Worm (Caenorhabditis elegans): ENCODE results near the gene wrt-3.

wrt-3 gene

DNA sequence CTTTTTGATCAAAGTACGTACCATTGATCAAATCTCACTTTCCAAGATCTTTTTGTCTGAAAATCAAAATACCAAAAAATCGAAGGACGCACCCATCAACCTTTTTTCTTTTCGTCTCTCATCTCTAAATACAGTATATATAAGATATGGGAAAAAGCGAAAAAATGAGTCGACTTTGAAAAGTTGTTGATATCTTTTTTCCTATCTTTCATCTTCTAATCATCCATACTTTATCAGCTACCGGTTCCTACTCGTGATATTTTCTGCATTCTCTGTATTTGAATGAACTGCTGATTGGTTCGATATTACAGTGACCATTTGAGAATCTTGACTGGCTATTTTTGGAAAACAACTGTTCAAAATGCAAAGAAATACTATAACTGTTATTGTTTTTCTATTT lies 39.6 kb upstream of the wrt-3 start, which contains the start of gene C33A12.19:
C33A12.19 (plus strand) TSS at position 169 of the 400 bp plus-strand sequence.
- TF ChIP-seq tbx-11 (GFP tag; IDR thresholded peaks at IDR 0.05) (no peak), hmbx-1 (tag; optimal IDR thresholded peaks at IDR 0.05) (no peak)

DNA sequence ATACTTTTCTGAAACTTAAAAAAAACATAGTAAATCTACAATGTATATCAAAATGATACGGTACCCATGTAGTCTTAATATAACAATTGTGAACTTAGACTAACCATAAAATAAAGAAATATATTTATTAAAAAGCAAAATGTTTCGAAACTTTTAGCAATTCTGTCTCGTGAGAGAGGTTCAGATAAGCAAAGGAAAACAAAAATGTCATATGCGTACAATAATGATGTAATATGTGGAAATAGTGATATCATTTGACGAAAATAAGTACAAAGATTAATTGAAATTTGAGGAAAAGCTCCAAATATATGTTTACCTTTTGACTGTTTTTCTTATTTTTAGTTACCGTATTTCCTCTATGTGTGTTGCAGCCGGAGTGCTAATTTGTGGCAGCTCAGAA lies 36.9 kb upstream of the wrt-3 start:
- TF ChIP-seq pes-1 (GFP tag; IDR thresholded peaks at IDR 0.05) (no peak), scrt-1 (GFP tag; IDR thresholded peaks at IDR 0.05) (no peak), sea-1 (GFP tag; conservative IDR thresholded peaks at IDR 0.05) (no peak), ama-1 (optimal IDR thresholded peaks at IDR 0.05) (no peak), tbx-37 (GFP tag; conservative IDR thresholded peaks at IDR 0.05) (no peak), B0310.2 (tag; optimal IDR thresholded peaks at IDR 0.05) (no peak), F13C5.2 (tag; optimal IDR thresholded peaks at IDR 0.05) (no peak), aly-1 (tag; optimal IDR thresholded peaks at IDR 0.05) (no peak), ceh-36 (tag; optimal IDR thresholded peaks at IDR 0.05) (no peak), tra-4 (tag; optimal IDR thresholded peaks at IDR 0.05) (no peak), hnd-1 (tag; optimal IDR thresholded peaks at IDR 0.05) (no peak), tbx-11 (GFP tag; IDR thresholded peaks at IDR 0.05) (no peak), hmg-4 (GFP tag; optimal IDR thresholded peaks at IDR 0.05) (no peak), flt-1 (GFP tag; IDR thresholded peaks at IDR 0.05) (no peak), hmbx-1 (tag; optimal IDR thresholded peaks at IDR 0.05) (no peak)

DNA sequence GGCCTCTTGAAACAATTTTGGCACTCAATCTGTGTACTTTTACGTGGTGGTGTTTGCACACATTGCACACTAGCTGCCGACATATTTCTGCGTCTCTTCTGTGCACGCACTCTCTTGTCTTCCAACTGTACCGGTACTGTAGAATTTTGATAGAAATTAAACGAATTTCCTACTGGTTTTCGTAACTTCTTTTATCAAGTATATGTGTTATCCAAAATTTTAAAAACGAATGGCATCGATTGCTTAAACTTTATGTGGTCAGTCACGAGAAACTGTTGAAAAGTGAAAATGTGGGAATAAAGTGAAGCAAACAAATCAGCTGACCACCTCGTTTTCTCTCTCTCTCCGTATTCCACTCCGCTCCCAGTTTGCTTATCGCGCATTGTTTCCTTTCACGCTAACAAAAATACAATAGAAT lies 36.1 kb upstream of the wrt-3 start:
- TF ChIP-seq aly-1 (tag; optimal IDR thresholded peaks at IDR 0.05): no peak
- no peak for TF ChIP-seq scrt-1 (GFP tag; IDR thresholded peaks at IDR 0.05)
- TF ChIP-seq B0310.2 (tag; optimal IDR thresholded peaks at IDR 0.05): no peak
- no peak for TF ChIP-seq tbx-11 (GFP tag; IDR thresholded peaks at IDR 0.05)
- no peak for TF ChIP-seq tbx-37 (GFP tag; conservative IDR thresholded peaks at IDR 0.05)
- TF ChIP-seq F13C5.2 (tag; optimal IDR thresholded peaks at IDR 0.05): no peak
- no peak for TF ChIP-seq flt-1 (GFP tag; IDR thresholded peaks at IDR 0.05)
- no peak for TF ChIP-seq tra-4 (tag; optimal IDR thresholded peaks at IDR 0.05)
- TF ChIP-seq hmbx-1 (tag; optimal IDR thresholded peaks at IDR 0.05): no peak
- no peak for TF ChIP-seq hnd-1 (tag; optimal IDR thresholded peaks at IDR 0.05)
- TF ChIP-seq pes-1 (GFP tag; IDR thresholded peaks at IDR 0.05): no peak
- TF ChIP-seq sea-1 (GFP tag; conservative IDR thresholded peaks at IDR 0.05): no peak
- no peak for TF ChIP-seq hmg-4 (GFP tag; optimal IDR thresholded peaks at IDR 0.05)
- TF ChIP-seq ets-7 (tag; optimal IDR thresholded peaks at IDR 0.05): no peak
- TF ChIP-seq ceh-36 (tag; optimal IDR thresholded peaks at IDR 0.05): no peak

DNA sequence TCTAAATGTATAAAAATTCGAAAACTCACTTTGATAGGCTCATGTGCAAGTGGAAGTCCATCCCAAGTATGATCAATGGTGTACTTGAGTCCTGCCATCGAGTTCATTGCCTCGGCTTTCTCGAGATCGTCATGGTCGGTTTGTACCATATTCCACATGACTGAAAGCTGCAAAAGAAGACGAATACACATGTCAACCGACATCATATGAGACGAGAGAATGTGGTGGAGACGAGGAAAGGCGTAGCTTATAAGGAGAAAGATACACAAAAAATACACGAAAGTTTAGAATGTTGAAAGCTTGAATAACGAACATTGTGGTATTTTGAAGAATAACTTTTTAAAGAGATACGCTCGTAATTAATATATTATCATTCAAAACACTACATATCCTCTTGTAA lies 35.6 kb upstream of the wrt-3 start, which contains the start of gene C33A12.3:
C33A12.3 (minus strand) TSS at position 167 of the 400 bp plus-strand sequence.
- TF ChIP-seq tra-4 (tag; optimal IDR thresholded peaks at IDR 0.05) (no peak), B0310.2 (tag; optimal IDR thresholded peaks at IDR 0.05) (no peak)

DNA sequence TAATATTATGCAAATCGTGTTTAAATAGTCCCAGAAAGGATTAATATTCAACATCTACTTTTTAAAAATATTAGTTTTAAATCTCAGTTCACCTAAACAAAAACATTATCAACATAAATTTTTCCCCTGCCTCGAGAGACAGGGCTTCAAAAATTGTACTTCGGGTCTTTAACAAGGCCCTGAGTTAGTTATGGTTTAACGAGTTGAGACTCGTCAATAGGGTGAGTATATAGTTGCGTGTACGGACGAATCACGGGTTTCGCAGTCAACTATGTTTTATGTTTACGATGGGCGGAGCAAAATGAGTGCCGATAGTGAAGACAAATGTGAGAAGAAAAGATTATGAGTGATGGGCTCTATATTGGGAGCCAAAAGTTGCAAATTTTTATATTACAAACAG lies 34.4 kb upstream of the wrt-3 start:
- TF ChIP-seq tbx-11 (GFP tag; IDR thresholded peaks at IDR 0.05): no peak
- no peak for TF ChIP-seq hnd-1 (tag; optimal IDR thresholded peaks at IDR 0.05)
- TF ChIP-seq tbx-37 (GFP tag; conservative IDR thresholded peaks at IDR 0.05): no peak

DNA sequence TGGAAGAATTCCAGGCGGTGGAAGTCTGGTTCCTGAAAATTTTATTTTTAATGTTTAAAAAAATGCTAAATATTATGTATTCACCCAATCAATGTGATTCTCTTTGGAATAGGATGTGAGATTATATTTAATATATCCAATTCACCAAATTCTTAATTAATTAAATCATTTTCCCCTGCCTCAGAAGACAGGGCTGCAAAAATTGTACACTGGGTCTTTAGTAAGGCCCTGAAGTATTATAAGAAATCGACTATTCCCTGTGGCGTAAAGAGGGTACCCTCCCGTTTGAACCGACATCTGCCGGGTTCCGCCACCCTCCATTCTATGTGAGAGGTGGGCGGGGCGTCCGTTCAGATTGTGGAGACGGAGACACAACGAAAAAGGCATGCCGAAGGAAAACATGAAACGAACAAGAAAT lies 34.0 kb upstream of the wrt-3 start:
- TF ChIP-seq tbx-11 (GFP tag; IDR thresholded peaks at IDR 0.05): no peak
- no peak for TF ChIP-seq scrt-1 (GFP tag; IDR thresholded peaks at IDR 0.05)
- TF ChIP-seq pes-1 (GFP tag; IDR thresholded peaks at IDR 0.05): peak; percentile 49; the same call in 1 of the 2 replicates
- peak; percentile 37 for TF ChIP-seq tra-4 (tag; optimal IDR thresholded peaks at IDR 0.05)
- TF ChIP-seq tbx-37 (GFP tag; conservative IDR thresholded peaks at IDR 0.05): peak; percentile 29; the same call in 1 of the 2 replicates
- TF ChIP-seq hnd-1 (tag; optimal IDR thresholded peaks at IDR 0.05): no peak
- peak; percentile 40 for TF ChIP-seq ama-1 (optimal IDR thresholded peaks at IDR 0.05)
- no peak for TF ChIP-seq ceh-36 (tag; optimal IDR thresholded peaks at IDR 0.05)
- TF ChIP-seq sea-1 (GFP tag; conservative IDR thresholded peaks at IDR 0.05): no peak
- TF ChIP-seq hmg-4 (GFP tag; optimal IDR thresholded peaks at IDR 0.05): no peak
- 0 out of 2 replicates have a peak, but pooled peaks have one; percentile 8 for TF ChIP-seq flt-1 (GFP tag; IDR thresholded peaks at IDR 0.05)
- TF ChIP-seq aly-1 (tag; optimal IDR thresholded peaks at IDR 0.05): no peak
- peak; percentile 52 for TF ChIP-seq F13C5.2 (tag; optimal IDR thresholded peaks at IDR 0.05)
- TF ChIP-seq hmbx-1 (tag; optimal IDR thresholded peaks at IDR 0.05): no peak
- TF ChIP-seq B0310.2 (tag; optimal IDR thresholded peaks at IDR 0.05): peak; percentile 4
- no peak for TF ChIP-seq ets-7 (tag; optimal IDR thresholded peaks at IDR 0.05)
- TF ChIP-seq ceh-13 (GFP tag; optimal IDR thresholded peaks at IDR 0.05): no peak

DNA sequence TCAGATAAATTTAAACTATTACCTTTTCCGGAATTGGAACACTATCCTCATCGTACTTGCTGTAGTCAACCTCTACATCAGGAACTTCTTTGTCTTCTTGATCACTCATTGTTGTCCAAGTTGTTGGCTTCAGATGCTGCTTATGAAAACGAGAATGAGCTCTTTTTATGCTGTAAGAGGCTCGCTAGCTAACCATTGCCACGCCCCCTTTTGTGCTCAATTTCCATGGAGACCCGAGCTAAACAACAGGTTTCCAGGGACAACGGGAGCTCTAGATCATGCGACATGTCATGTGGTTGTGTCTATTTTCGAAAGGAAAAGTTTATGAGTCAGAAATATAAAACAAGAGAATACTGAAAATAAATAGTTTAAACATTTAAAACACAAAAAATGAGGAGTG lies 33.2 kb upstream of the wrt-3 start, which contains the start of gene C33A12.4:
C33A12.4 (minus strand) TSS at position 131 of the 400 bp plus-strand sequence.
- no peak for TF ChIP-seq hnd-1 (tag; optimal IDR thresholded peaks at IDR 0.05)
- TF ChIP-seq flt-1 (GFP tag; IDR thresholded peaks at IDR 0.05): no peak
- no peak for TF ChIP-seq aly-1 (tag; optimal IDR thresholded peaks at IDR 0.05)
- TF ChIP-seq B0310.2 (tag; optimal IDR thresholded peaks at IDR 0.05): no peak
- TF ChIP-seq pes-1 (GFP tag; IDR thresholded peaks at IDR 0.05): no peak
- no peak for TF ChIP-seq hmbx-1 (tag; optimal IDR thresholded peaks at IDR 0.05)
- TF ChIP-seq tbx-37 (GFP tag; conservative IDR thresholded peaks at IDR 0.05): no peak
- no peak for TF ChIP-seq tra-4 (tag; optimal IDR thresholded peaks at IDR 0.05)
- TF ChIP-seq ceh-36 (tag; optimal IDR thresholded peaks at IDR 0.05): no peak
- TF ChIP-seq scrt-1 (GFP tag; IDR thresholded peaks at IDR 0.05): no peak

DNA sequence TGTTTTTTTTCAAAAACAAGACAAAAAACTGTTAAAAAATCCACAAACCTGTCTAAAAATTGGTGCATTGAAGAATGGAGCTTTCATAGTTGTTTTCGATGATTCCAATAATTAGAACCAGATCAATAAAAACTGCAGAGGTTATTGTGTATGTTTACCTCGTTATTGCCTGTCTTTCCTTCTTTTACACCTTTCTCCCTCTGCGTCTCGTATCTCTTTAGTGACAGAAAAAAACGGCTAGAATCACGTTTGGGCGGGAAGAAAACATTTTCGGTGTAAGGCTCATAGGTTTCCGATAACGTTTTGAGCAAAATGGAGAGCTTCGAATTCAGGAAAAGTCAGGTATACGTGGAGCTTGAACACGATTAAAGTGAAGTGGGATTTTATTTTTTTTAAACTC lies 31.4 kb upstream of the wrt-3 start, which contains the start of gene ethe-1:
ethe-1 (minus strand) TSS at position 150 of the 400 bp plus-strand sequence.
- TF ChIP-seq tra-4 (tag; optimal IDR thresholded peaks at IDR 0.05) (no peak), F13C5.2 (tag; optimal IDR thresholded peaks at IDR 0.05) (no peak)

Measured in whole organism, early embryonic.